Worm (Caenorhabditis elegans) whole organism, midembryonic: Measurements from ENCODE around the gene F53A9.7.

Experiments
- T22C8.4 ChIP-seq: fragments of 200-800 bp; sonication (Bioruptor generic); IDR thresholded peaks from 2 replicates; pipeline ENCODE4 v1.3.6; 2022; ENCODE audit warnings: missing genetic modification characterization, missing compliant biosample characterization
- flt-1 ChIP-seq: fragments of 200-800 bp; sonication (Bioruptor generic); IDR thresholded peaks from 2 replicates; pipeline ENCODE4 v1.3.6; 2022; ENCODE audit warnings: missing genetic modification characterization, missing compliant biosample characterization
- klf-2 ChIP-seq: fragments of 200-800 bp; sonication (Bioruptor generic); conservative IDR thresholded peaks from 2 replicates; pipeline ENCODE4 v1.3.6; 2022; ENCODE audit warnings: missing genetic modification reagents, missing genetic modification characterization, missing compliant biosample characterization
- tab-1 ChIP-seq: fragments of 200-800 bp; sonication (Bioruptor generic); IDR thresholded peaks from 2 replicates; pipeline ENCODE4 v1.3.6; 2022; ENCODE audit warnings: missing genetic modification characterization, missing compliant biosample characterization

DNA sequence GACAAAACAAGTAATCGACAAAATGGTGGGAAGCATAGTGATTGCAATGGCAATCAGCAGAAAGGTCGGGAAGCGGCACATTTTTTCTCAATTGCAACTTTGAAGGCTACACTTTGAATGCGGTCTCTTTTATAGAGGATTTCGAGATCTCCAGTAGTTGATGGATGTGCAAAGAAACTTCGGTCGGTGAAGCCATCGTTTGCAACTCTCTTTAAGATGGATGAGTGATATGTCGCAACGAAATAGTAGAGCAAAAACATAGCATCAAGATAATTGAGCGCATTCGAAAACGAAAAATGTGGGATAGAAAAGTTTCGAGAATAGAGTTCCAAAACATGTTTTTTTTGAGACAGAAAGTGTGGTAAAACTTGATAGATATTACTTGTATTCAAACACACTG lies 10.6 kb upstream of the F53A9.7 start, which contains the start of gene EGAP4.1:
- no peak for TF ChIP-seq T22C8.4 (GFP tag; lab: Robert Waterston, UW)
- no peak for TF ChIP-seq tab-1 (GFP tag; lab: Robert Waterston, UW)
- TF ChIP-seq klf-2 (GFP tag; lab: Robert Waterston, UW) = no peak
- TF ChIP-seq flt-1 (GFP tag; lab: Robert Waterston, UW) = no peak
